Worm (Caenorhabditis elegans) whole organism, young adult: ENCODE results near the gene rpc-11.

Source experiments
- B0261.1 ChIP-seq: sonication (generic microtip); optimal IDR thresholded peaks from 2 replicates; lab custom pipeline; 2016; ENCODE audit warnings: mild to moderate bottlenecking, missing genetic modification characterization, moderate library complexity, missing compliant biosample characterization
- C06A6.2 ChIP-seq: fragments of 200-800 bp; sonication (Bioruptor generic); conservative IDR thresholded peaks from 2 replicates; pipeline ENCODE4 v1.3.6; 2022; ENCODE audit warnings: missing genetic modification characterization, missing compliant biosample characterization
- F39B2.1 ChIP-seq: fragments of 200-800 bp; sonication (Bioruptor generic); IDR thresholded peaks from 2 replicates; pipeline ENCODE4 v1.3.6; 2022; ENCODE audit warnings: missing genetic modification reagents, missing genetic modification characterization, missing compliant biosample characterization
- F57A8.1 ChIP-seq: fragments of 200-800 bp; sonication (Bioruptor generic); optimal IDR thresholded peaks from 2 replicates; lab custom pipeline; 2018; ENCODE audit warnings: mild to moderate bottlenecking, missing genetic modification characterization, moderate library complexity, missing compliant biosample characterization
- Y53G8AR.9 ChIP-seq: fragments of 200-800 bp; sonication (Bioruptor generic); conservative IDR thresholded peaks from 2 replicates; pipeline ENCODE4 v1.3.6; 2022; ENCODE audit warnings: missing genetic modification reagents, missing genetic modification characterization, missing compliant biosample characterization
- ZK185.1 ChIP-seq: sonication (generic microtip); optimal IDR thresholded peaks from 2 replicates; lab custom pipeline; 2016; ENCODE audit warnings: mild to moderate bottlenecking, missing genetic modification characterization, missing compliant biosample characterization; ENCODE audit not compliant: poor library complexity, severe bottlenecking
- aptf-2 ChIP-seq: fragments of 200-800 bp; sonication (Bioruptor generic); conservative IDR thresholded peaks from 2 replicates; pipeline ENCODE4 v1.3.6; 2022; ENCODE audit warnings: missing genetic modification reagents, missing genetic modification characterization, missing compliant biosample characterization
- aptf-3 ChIP-seq: fragments of 200-800 bp; sonication (Bioruptor generic); IDR thresholded peaks from 2 replicates; pipeline ENCODE4 v1.3.6; 2022; ENCODE audit warnings: missing genetic modification characterization, missing compliant biosample characterization
- attf-3 ChIP-seq: fragments of 200-800 bp; sonication (Bioruptor generic); conservative IDR thresholded peaks from 2 replicates; pipeline ENCODE4 v1.3.6; 2022; ENCODE audit warnings: missing genetic modification reagents, missing genetic modification characterization, missing compliant biosample characterization
- bed-2 ChIP-seq: fragments of 200-800 bp; sonication (Bioruptor generic); IDR thresholded peaks from 2 replicates; pipeline ENCODE4 v1.3.6; 2022; ENCODE audit warnings: missing genetic modification reagents, missing genetic modification characterization, missing compliant biosample characterization
- ccch-3 ChIP-seq: fragments of 200-800 bp; sonication (Bioruptor generic); optimal IDR thresholded peaks from 2 replicates; lab custom pipeline; 2018; ENCODE audit warnings: mild to moderate bottlenecking, missing genetic modification characterization, missing compliant biosample characterization
- cebp-2 ChIP-seq: fragments of 200-800 bp; sonication (Bioruptor generic); IDR thresholded peaks from 2 replicates; pipeline ENCODE4 v1.3.6; 2022; ENCODE audit warnings: missing genetic modification characterization, missing compliant biosample characterization
- ceh-27 ChIP-seq: fragments of 200-800 bp; sonication (Bioruptor generic); optimal IDR thresholded peaks from 2 replicates; lab custom pipeline; 2018; ENCODE audit warnings: mild to moderate bottlenecking, missing genetic modification characterization, moderate library complexity, missing compliant biosample characterization
- chd-7 ChIP-seq: sonication (generic microtip); optimal IDR thresholded peaks from 2 replicates; lab custom pipeline; 2016; ENCODE audit warnings: mild to moderate bottlenecking, missing genetic modification characterization, moderate library complexity, missing compliant biosample characterization
- dox-1 ChIP-seq: fragments of 200-800 bp; sonication (Bioruptor generic); IDR thresholded peaks from 2 replicates; pipeline ENCODE4 v1.3.6; 2022; ENCODE audit warnings: missing genetic modification reagents, missing genetic modification characterization, missing compliant biosample characterization
- egrh-3 ChIP-seq: fragments of 200-800 bp; sonication (Bioruptor generic); IDR thresholded peaks from 2 replicates; pipeline ENCODE4 v1.3.6; 2022; ENCODE audit warnings: missing genetic modification reagents, missing genetic modification characterization, missing compliant biosample characterization
- ets-4 ChIP-seq: fragments of 200-800 bp; sonication (Bioruptor generic); optimal IDR thresholded peaks from 2 replicates; lab custom pipeline; 2018; ENCODE audit warnings: mild to moderate bottlenecking, missing genetic modification characterization, missing compliant biosample characterization
- hsf-1 ChIP-seq: fragments of 200-800 bp; sonication (Bioruptor generic); IDR thresholded peaks from 2 replicates; pipeline ENCODE4 v1.3.6; 2022; ENCODE audit warnings: missing genetic modification reagents, missing genetic modification characterization, missing compliant biosample characterization
- let-607 ChIP-seq, 2 experiments: fragments of 200-800 bp in 1 of 2; sonication (Bioruptor generic) in 1 of 2; sonication (generic microtip) in 1 of 2; optimal IDR thresholded peaks; 2 replicates each; lab custom pipeline; 2016 to 2018; ENCODE audit warnings: mild to moderate bottlenecking in 2 of 2, missing compliant biosample characterization in 2 of 2, missing genetic modification characterization in 2 of 2, moderate library complexity in 2 of 2, missing genotype in 1 of 2
- lin-26 ChIP-seq: fragments of 200-800 bp; sonication (Bioruptor generic); IDR thresholded peaks from 2 replicates; pipeline ENCODE4 v1.3.6; 2022; ENCODE audit warnings: missing genetic modification reagents, missing genetic modification characterization, missing compliant biosample characterization
- lir-1 ChIP-seq: fragments of 200-800 bp; sonication (Bioruptor generic); conservative IDR thresholded peaks from 2 replicates; pipeline ENCODE4 v1.3.6; 2022; ENCODE audit warnings: missing genetic modification reagents, missing genetic modification characterization, missing compliant biosample characterization
- lsy-27 ChIP-seq: sonication (generic microtip); optimal IDR thresholded peaks from 2 replicates; lab custom pipeline; 2017; ENCODE audit warnings: missing genetic modification characterization, mild to moderate bottlenecking, missing compliant biosample characterization, antibody characterized with exemption, missing genotype, borderline replicate concordance; ENCODE audit not compliant: insufficient read depth
- madf-6 ChIP-seq: fragments of 200-800 bp; sonication (Bioruptor generic); IDR thresholded peaks from 2 replicates; pipeline ENCODE4 v1.3.6; 2022; ENCODE audit warnings: missing genetic modification reagents, missing genetic modification characterization, missing compliant biosample characterization
- mcd-1 ChIP-seq: fragments of 200-800 bp; sonication (Bioruptor generic); IDR thresholded peaks from 2 replicates; pipeline ENCODE4 v1.3.6; 2022; ENCODE audit warnings: missing genetic modification reagents, missing genetic modification characterization, missing compliant biosample characterization
- nhr-120 ChIP-seq: fragments of 200-800 bp; sonication (Bioruptor generic); IDR thresholded peaks from 2 replicates; pipeline ENCODE4 v1.3.6; 2022; ENCODE audit warnings: missing genetic modification characterization, missing compliant biosample characterization
- nhr-80 ChIP-seq: sonication (generic microtip); optimal IDR thresholded peaks from 2 replicates; lab custom pipeline; 2016; ENCODE audit warnings: missing genetic modification characterization, missing compliant biosample characterization
- pha-4 ChIP-seq: fragments of 150-350 bp; sonication (generic microtip); optimal IDR thresholded peaks from 2 replicates; lab custom pipeline; 2014; ENCODE audit warnings: missing biosample characterization, missing genetic modification reagents, missing genetic modification characterization
- rpc-1 ChIP-seq, 2 experiments: fragments of 150-350 bp in 1 of 2; sonication (generic microtip) in 1 of 2; optimal IDR thresholded peaks; 2 replicates each; lab custom pipeline; 2014 to 2018; ENCODE audit warnings: missing biosample characterization in 1 of 2, missing genetic modification characterization in 1 of 2, missing genetic modification reagents in 1 of 2, missing genotype in 1 of 2
- snpc-3.4 ChIP-seq: sonication (generic microtip); optimal IDR thresholded peaks from 2 replicates; lab custom pipeline; 2017; ENCODE audit warnings: missing genetic modification characterization, mild to moderate bottlenecking, missing compliant biosample characterization, antibody characterized with exemption, moderate library complexity, missing genotype, missing genetic modification reagents
- tbp1 ChIP-seq: fragments of 200-800 bp; sonication (Bioruptor generic); optimal IDR thresholded peaks from 2 replicates; lab custom pipeline; 2018; ENCODE audit warnings: mild to moderate bottlenecking, missing genetic modification characterization, missing compliant biosample characterization
- tlf-1 ChIP-seq: fragments of 200-800 bp; sonication (Bioruptor generic); optimal IDR thresholded peaks from 2 replicates; lab custom pipeline; 2018; ENCODE audit warnings: mild to moderate bottlenecking, missing genetic modification characterization, missing compliant biosample characterization
- zfh-2 ChIP-seq: fragments of 200-800 bp; sonication (Bioruptor generic); conservative IDR thresholded peaks from 2 replicates; pipeline ENCODE4 v1.3.6; 2022; ENCODE audit warnings: missing genetic modification reagents, missing genetic modification characterization, missing compliant biosample characterization
- zim-3 ChIP-seq: sonication (generic microtip); optimal IDR thresholded peaks from 2 replicates; lab custom pipeline; 2017; ENCODE audit warnings: mild to moderate bottlenecking, missing genetic modification characterization, moderate library complexity, missing compliant biosample characterization
- ztf-18 ChIP-seq: sonication (generic microtip); optimal IDR thresholded peaks from 2 replicates; lab custom pipeline; 2016; ENCODE audit warnings: missing genotype, mild to moderate bottlenecking, missing genetic modification characterization, missing compliant biosample characterization
- ztf-26 ChIP-seq: sonication (generic microtip); optimal IDR thresholded peaks from 2 replicates; lab custom pipeline; 2017; ENCODE audit warnings: missing genetic modification characterization, missing compliant biosample characterization

Gene rpc-11

DNA sequence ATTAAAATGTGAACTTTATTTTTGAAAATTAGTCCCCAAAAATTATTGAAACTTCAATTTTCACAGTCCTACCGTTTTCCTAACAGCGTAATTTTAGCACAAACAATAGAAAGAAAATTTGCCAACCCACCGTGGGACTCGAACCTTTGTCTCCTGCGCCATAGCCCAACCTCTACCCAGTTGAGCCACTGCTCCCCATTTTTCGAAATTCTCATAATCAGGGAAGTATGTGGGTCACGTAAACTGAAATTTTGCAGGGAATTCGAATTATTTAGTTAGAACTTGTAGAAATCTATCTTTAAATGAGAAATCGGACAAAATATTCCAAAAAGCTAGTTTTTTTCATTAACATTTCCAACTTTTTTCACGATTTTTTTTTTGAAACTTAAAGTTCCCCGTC lies 29.5 kb downstream of the rpc-11 start:
- no peak for TF ChIP-seq let-607 (tag; optimal IDR thresholded peaks at IDR 0.05; lab: Kevin White, UChicago)
- TF ChIP-seq attf-3 (GFP tag; lab: Robert Waterston, UW) = no peak
- TF ChIP-seq lir-1 (GFP tag; lab: Robert Waterston, UW) = no peak
- TF ChIP-seq madf-6 (GFP tag; lab: Robert Waterston, UW) = no peak
- no peak for TF ChIP-seq pha-4
- TF ChIP-seq ccch-3 (GFP tag; lab: Kevin White, UChicago) = no peak
- peak; percentile 16 for TF ChIP-seq B0261.1 (tag; lab: Kevin White, UChicago)
- TF ChIP-seq ztf-18 = no peak
- no peak for TF ChIP-seq F39B2.1 (GFP tag; lab: Robert Waterston, UW)
- no peak for TF ChIP-seq bed-2 (GFP tag; lab: Robert Waterston, UW)
- no peak for TF ChIP-seq F57A8.1 (GFP tag; lab: Kevin White, UChicago)
- TF ChIP-seq lsy-27 (tag; lab: Kevin White, UChicago) = no peak
- peak; percentile 70 for TF ChIP-seq tbp1 (GFP tag; lab: Kevin White, UChicago)
- TF ChIP-seq snpc-3.4 (tag; lab: Kevin White, UChicago) = no peak
- peak; percentile 8 for TF ChIP-seq rpc-1 (optimal IDR thresholded peaks at IDR 0.05; lab: Kevin White, UChicago)
- peak; percentile 52 for TF ChIP-seq rpc-1 (tag; optimal IDR thresholded peaks at IDR 0.05; lab: Kevin White, UChicago)
- TF ChIP-seq dox-1 (GFP tag; lab: Robert Waterston, UW) = no peak
- TF ChIP-seq, all 124 proteins: peak for 3

DNA sequence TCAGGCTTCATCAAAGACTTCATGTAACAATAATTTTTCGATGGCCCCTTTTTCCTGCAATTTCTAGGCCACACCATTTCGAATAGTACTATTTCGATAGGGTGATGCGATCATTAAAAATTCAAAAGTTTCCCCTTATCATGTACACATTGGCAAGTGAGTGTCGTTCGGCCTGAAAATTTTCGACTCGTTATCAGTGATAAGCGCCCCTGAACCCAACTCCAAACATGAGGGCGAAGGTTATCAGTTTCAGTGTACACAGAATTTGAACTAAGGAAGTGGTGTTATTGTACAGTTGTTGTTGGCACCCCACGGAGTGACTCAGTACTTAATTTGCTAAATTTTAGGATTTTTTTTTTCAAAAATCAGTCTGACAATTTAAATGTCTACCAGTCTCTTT lies 30.9 kb downstream of the rpc-11 start:
- TF ChIP-seq zfh-2 (no peak), nhr-80 (tag; lab: Kevin White, UChicago) (peak; percentile 94), hsf-1 (GFP tag; lab: Robert Waterston, UW) (no peak), aptf-2 (GFP tag; lab: Robert Waterston, UW) (no peak), Y53G8AR.9 (GFP tag; lab: Robert Waterston, UW) (no peak), aptf-3 (GFP tag; lab: Robert Waterston, UW) (no peak), dox-1 (GFP tag; lab: Robert Waterston, UW) (peak; percentile 61; the same call in 1 of the 2 replicates), zim-3 (tag; lab: Kevin White, UChicago) (no peak), tlf-1 (GFP tag; lab: Kevin White, UChicago) (no peak), ets-4 (GFP tag; lab: Kevin White, UChicago) (peak; percentile 50), lin-26 (GFP tag; lab: Robert Waterston, UW) (no peak), lsy-27 (tag; lab: Kevin White, UChicago) (no peak)

DNA sequence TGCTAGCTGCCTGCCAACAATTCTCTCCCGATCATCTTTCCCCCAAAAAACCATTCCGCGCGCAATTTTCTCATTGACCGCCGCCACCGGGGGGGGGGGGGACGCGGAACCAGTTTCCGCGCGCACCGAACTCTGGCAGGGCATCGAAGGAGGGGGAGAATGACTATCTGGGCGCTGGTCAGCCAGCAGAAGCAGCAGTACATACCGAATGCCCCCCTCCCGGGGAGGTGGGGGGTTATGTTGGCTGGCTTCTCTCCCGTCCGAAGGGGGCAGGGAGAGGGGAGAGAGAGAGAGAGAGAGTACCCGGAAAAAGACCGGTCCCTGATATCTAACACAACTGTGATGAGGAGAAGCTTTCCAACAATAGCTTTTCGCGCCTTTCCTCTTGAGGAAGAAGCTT lies 32.1 kb downstream of the rpc-11 start:
- no peak for TF ChIP-seq C06A6.2
- peak; percentile 40; the same call in 1 of the 2 replicates for TF ChIP-seq dox-1 (GFP tag; lab: Robert Waterston, UW)
- TF ChIP-seq egrh-3 (GFP tag; lab: Robert Waterston, UW) = peak; percentile 97
- TF ChIP-seq ztf-26 (tag; lab: Kevin White, UChicago) = peak; percentile 3
- no peak for TF ChIP-seq chd-7 (tag; lab: Kevin White, UChicago)
- peak; percentile 46; the same call in 1 of the 2 replicates for TF ChIP-seq mcd-1
- peak; percentile 4 for TF ChIP-seq ceh-27
- no peak for TF ChIP-seq Y53G8AR.9 (GFP tag; lab: Robert Waterston, UW)
- no peak for TF ChIP-seq ZK185.1 (tag; lab: Kevin White, UChicago)
- TF ChIP-seq cebp-2 (GFP tag; lab: Robert Waterston, UW) = no peak
- peak; percentile 96 for TF ChIP-seq zfh-2
- TF ChIP-seq nhr-120 = no peak
